Fruit fly (Drosophila melanogaster) whole organism, wandering third instar larva: ENCODE results near the gene hry.

ENCODE experiments used
- CG9705 ChIP-seq: fragments of 200-800 bp; sonication (Bioruptor generic); optimal IDR thresholded peaks from 2 replicates; lab custom pipeline; 2018; ENCODE audit warnings: missing biosample characterization, mild to moderate bottlenecking, missing genetic modification characterization
- GATAd ChIP-seq: sonication (Bioruptor generic); optimal IDR thresholded peaks from 2 replicates; lab custom pipeline; 2016; ENCODE audit warnings: missing biosample characterization, missing genetic modification characterization
- HLH106 ChIP-seq: fragments of 200-800 bp; optimal IDR thresholded peaks from 3 replicates; lab custom pipeline; 2019; ENCODE audit warnings: missing biosample characterization, mild to moderate bottlenecking, missing genetic modification characterization, moderate library complexity
- Hr78 ChIP-seq: fragments of >200 bp; optimal IDR thresholded peaks from 2 replicates; lab custom pipeline; 2017; ENCODE audit warnings: missing biosample characterization, missing genetic modification characterization
- br ChIP-seq: fragments of 200-800 bp; sonication (Bioruptor generic); optimal IDR thresholded peaks from 2 replicates; lab custom pipeline; 2016; ENCODE audit warnings: missing biosample characterization, missing genetic modification characterization
- dmrt93B ChIP-seq: fragments of 200-800 bp; sonication (Bioruptor generic); optimal IDR thresholded peaks from 2 replicates; lab custom pipeline; 2018; ENCODE audit warnings: missing biosample characterization, mild to moderate bottlenecking, missing genetic modification characterization
- ey ChIP-seq: fragments of 200-800 bp; sonication (Bioruptor generic); optimal IDR thresholded peaks from 2 replicates; lab custom pipeline; 2016; ENCODE audit warnings: missing biosample characterization, missing genetic modification characterization
- h ChIP-seq: fragments of 200-800 bp; sonication (Bioruptor generic); optimal IDR thresholded peaks from 3 replicates; lab custom pipeline; 2016; ENCODE audit warnings: missing biosample characterization, mild to moderate bottlenecking, missing genetic modification characterization
- pan ChIP-seq: fragments of >200 bp; optimal IDR thresholded peaks from 2 replicates; lab custom pipeline; 2017
- psq ChIP-seq: fragments of 200-800 bp; sonication (Bioruptor generic); optimal IDR thresholded peaks from 3 replicates; lab custom pipeline; 2017; ENCODE audit warnings: missing biosample characterization, mild to moderate bottlenecking, missing genetic modification characterization, moderate library complexity
- rgr ChIP-seq: fragments of 200-800 bp; sonication (Bioruptor generic); optimal IDR thresholded peaks from 3 replicates; lab custom pipeline; 2016; ENCODE audit warnings: missing biosample characterization, mild to moderate bottlenecking, missing genetic modification characterization
- sage ChIP-seq: fragments of 200-800 bp; sonication (Bioruptor generic); optimal IDR thresholded peaks from 2 replicates; lab custom pipeline; 2016; ENCODE audit warnings: missing biosample characterization, mild to moderate bottlenecking, missing genetic modification characterization
- tai ChIP-seq: sonication (Bioruptor generic); optimal IDR thresholded peaks from 2 replicates; lab custom pipeline; 2016; ENCODE audit warnings: missing biosample characterization, missing genetic modification characterization
- usp ChIP-seq: fragments of >200 bp; optimal IDR thresholded peaks from 2 replicates; lab custom pipeline; 2017; ENCODE audit warnings: missing biosample characterization, missing genetic modification characterization

DNA sequence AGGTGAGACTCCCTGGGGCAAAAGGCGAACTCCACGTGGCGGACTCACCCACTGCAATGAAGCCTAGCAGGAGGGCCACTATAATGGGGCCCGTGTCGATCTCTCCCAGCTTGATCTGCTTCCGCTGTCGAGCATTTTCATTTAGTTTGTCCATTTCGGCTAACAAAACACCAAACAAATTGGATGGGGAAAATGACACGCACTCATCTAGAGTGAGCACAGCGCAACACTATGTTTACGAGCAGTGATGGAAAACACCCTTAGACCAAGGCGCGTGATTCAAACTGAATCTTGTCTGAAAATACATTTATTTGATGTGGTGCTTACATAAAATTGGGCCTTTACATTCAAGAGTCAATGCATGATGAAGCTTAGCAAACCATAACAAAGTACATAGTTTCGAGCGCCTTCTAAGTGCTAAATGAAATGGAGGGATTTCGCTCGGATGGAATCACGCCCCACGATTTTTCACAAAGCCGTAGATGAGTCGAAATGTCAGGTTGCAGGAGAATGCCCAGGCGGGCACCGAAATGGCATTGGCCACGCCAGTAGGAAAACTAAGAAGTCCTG, 44.5 kb downstream of the hry start, which contains the start of gene SrpRbeta:
- TF ChIP-seq pan (lab: Kevin White, UChicago) (no peak), br (GFP tag; lab: Kevin White, UChicago) (peak; percentile 60), tai (GFP tag; lab: Kevin White, UChicago) (no peak), psq (GFP tag; lab: Kevin White, UChicago) (peak; percentile 44), GATAd (GFP tag; lab: Kevin White, UChicago) (no peak), CG9705 (GFP tag; lab: Kevin White, UChicago) (peak; percentile 6), HLH106 (tag; lab: Kevin White, UChicago) (peak; percentile 19), Hr78 (no peak), h (peak; percentile 59), ey (peak; percentile 27), rgr (GFP tag; lab: Kevin White, UChicago) (peak; percentile 73), dmrt93B (GFP tag; lab: Kevin White, UChicago) (no peak), usp (GFP tag; lab: Kevin White, UChicago) (no peak), sage (no peak)
